Worm (Caenorhabditis elegans) whole organism, L1 larva: ENCODE data around the gene sre-8.

Source experiments
- ama-1 ChIP-seq: fragments of 150-350 bp; optimal IDR thresholded peaks from 2 replicates; lab custom pipeline; 2014
- ceh-88 ChIP-seq: fragments of 200-800 bp; sonication (Bioruptor generic); IDR thresholded peaks from 2 replicates; pipeline ENCODE4 v1.3.6; 2022; ENCODE audit warnings: missing genetic modification characterization, missing compliant biosample characterization
- ces-1 ChIP-seq: fragments of 150-350 bp; optimal IDR thresholded peaks from 2 replicates; lab custom pipeline; 2014; ENCODE audit warnings: missing biosample characterization, missing genetic modification reagents, missing genetic modification characterization
- dpl-1 ChIP-seq, 3 experiments: fragments of 150-350 bp in 2 of 3; sonication (generic microtip) in 1 of 3; optimal IDR thresholded peaks; 2 replicates each; lab custom pipeline; 2014 to 2017; ENCODE audit warnings: missing biosample characterization in 3 of 3, missing genetic modification characterization in 3 of 3, missing genetic modification reagents in 3 of 3
- dsc-1 ChIP-seq: sonication (generic microtip); optimal IDR thresholded peaks from 2 replicates; lab custom pipeline; 2016; ENCODE audit warnings: mild to moderate bottlenecking, missing genetic modification characterization, missing compliant biosample characterization
- egl-27 ChIP-seq, 2 experiments: fragments of 150-350 bp in 1 of 2; sonication (generic microtip); optimal IDR thresholded peaks; 3 replicates each; lab custom pipeline; 2017 to 2018; ENCODE audit warnings: missing biosample characterization in 2 of 2, missing genetic modification characterization in 2 of 2, missing genetic modification reagents in 2 of 2
- mab-9 ChIP-seq: fragments of 200-800 bp; sonication (Bioruptor generic); IDR thresholded peaks from 2 replicates; pipeline ENCODE4 v1.3.6; 2022; ENCODE audit warnings: missing genetic modification reagents, missing genetic modification characterization, missing compliant biosample characterization
- nhr-12 ChIP-seq: sonication (generic microtip); optimal IDR thresholded peaks from 2 replicates; lab custom pipeline; 2017; ENCODE audit warnings: missing biosample characterization, missing genetic modification characterization
- nhr-71 ChIP-seq: sonication (generic microtip); optimal IDR thresholded peaks from 2 replicates; lab custom pipeline; 2016; ENCODE audit warnings: mild to moderate bottlenecking, missing genetic modification characterization, moderate library complexity, missing compliant biosample characterization
- snpc-4 ChIP-seq: fragments of 150-350 bp; optimal IDR thresholded peaks from 2 replicates; lab custom pipeline; 2014; ENCODE audit warnings: missing biosample characterization, missing genetic modification characterization
- unc-86 ChIP-seq: sonication (generic microtip); optimal IDR thresholded peaks from 2 replicates; lab custom pipeline; 2016; ENCODE audit warnings: missing genetic modification characterization, missing compliant biosample characterization
- unc-98 ChIP-seq: fragments of 200-800 bp; sonication (Bioruptor generic); IDR thresholded peaks from 2 replicates; pipeline ENCODE4 v1.3.6; 2022; ENCODE audit warnings: missing genetic modification characterization, missing compliant biosample characterization
- ztf-11 ChIP-seq, 2 experiments: sonication (generic microtip); optimal IDR thresholded peaks; 2 replicates each; lab custom pipeline; 2016 to 2017; ENCODE audit warnings: missing genetic modification characterization in 2 of 2, missing biosample characterization in 1 of 2, missing compliant biosample characterization in 1 of 2

- no peak for TF ChIP-seq ztf-11 (tag; optimal IDR thresholded peaks at IDR 0.05; lab: Kevin White, UChicago)
- no peak for TF ChIP-seq nhr-71
- no peak for TF ChIP-seq mab-9 (GFP tag; lab: Robert Waterston, UW)
- no peak for TF ChIP-seq ceh-88 (GFP tag; lab: Robert Waterston, UW)
- no peak for TF ChIP-seq dsc-1 (tag; lab: Kevin White, UChicago)
- TF ChIP-seq ama-1 (lab: Kevin White, UChicago): no peak
- TF ChIP-seq unc-98 (GFP tag; lab: Robert Waterston, UW): no peak
- TF ChIP-seq unc-86 (tag; lab: Kevin White, UChicago): no peak
- no peak for TF ChIP-seq nhr-12 (tag; lab: Kevin White, UChicago)
- no peak for TF ChIP-seq snpc-4 (tag; lab: Kevin White, UChicago)
- no peak for TF ChIP-seq egl-27 (tag; optimal IDR thresholded peaks at IDR 0.05; lab: Kevin White, UChicago)
- no peak for TF ChIP-seq dpl-1 (GFP tag; optimal IDR thresholded peaks at IDR 0.05; lab: Kevin White, UChicago)
- no peak for TF ChIP-seq ces-1 (GFP tag; lab: Kevin White, UChicago)
These were observed 10.2 kb upstream of the sre-8 start, which contains the start of gene K02E11.3 for ce11 chrV:14246761-14247160.
